Fruit fly (Drosophila melanogaster): Measurements from ENCODE around the gene CG13995.

- no peak for TF ChIP-seq gl (tag; optimal IDR thresholded peaks at IDR 0.05)
- no peak for TF ChIP-seq Ets98B (GFP tag; IDR thresholded peaks at IDR 0.05)
- no peak for TF ChIP-seq Pif1B (GFP tag; optimal IDR thresholded peaks at IDR 0.05)
- no peak for TF ChIP-seq D1 (tag; optimal IDR thresholded peaks at IDR 0.05)
- TF ChIP-seq fd96Ca (GFP tag; IDR thresholded peaks at IDR 0.05) = no peak
- no peak for TF ChIP-seq CG34367 (tag; optimal IDR thresholded peaks at IDR 0.05)
- no peak for TF ChIP-seq CG8159 (tag; optimal IDR thresholded peaks at IDR 0.05)
- TF ChIP-seq CG14655 (GFP tag; optimal IDR thresholded peaks at IDR 0.05) = no peak
- no peak for TF ChIP-seq CG13204 (GFP tag; optimal IDR thresholded peaks at IDR 0.05)
Measured at dm6 chr2L:6099270-6099644, 45.2 kb downstream of the CG13995 start.
